Fruit fly (Drosophila melanogaster) whole organism, embryonic: ENCODE data around the gene mRRF2.

Source experiments
- Atf6 ChIP-seq: fragments of 200-800 bp; sonication (Bioruptor generic); IDR thresholded peaks from 2 replicates; pipeline ENCODE4 v1.3.6; 2022; ENCODE audit warnings: missing biosample characterization, missing genetic modification characterization
- Blimp-1 ChIP-seq: fragments of 200-800 bp; sonication (Bioruptor generic); optimal IDR thresholded peaks from 3 replicates; lab custom pipeline; 2018; ENCODE audit warnings: missing biosample characterization, missing genetic modification characterization, mild to moderate bottlenecking, moderate library complexity, missing genetic modification reagents
- BtbVII ChIP-seq: fragments of 200-800 bp; sonication (Bioruptor generic); optimal IDR thresholded peaks from 3 replicates; lab custom pipeline; 2017; ENCODE audit warnings: missing biosample characterization, mild to moderate bottlenecking, missing genetic modification characterization
- CG10431 ChIP-seq: fragments of 200-800 bp; sonication (Bioruptor generic); optimal IDR thresholded peaks from 3 replicates; lab custom pipeline; 2018; ENCODE audit warnings: missing biosample characterization, mild to moderate bottlenecking, missing genetic modification characterization
- CG10654 ChIP-seq: fragments of 200-800 bp; sonication (Bioruptor generic); optimal IDR thresholded peaks from 2 replicates; lab custom pipeline; 2016; ENCODE audit warnings: missing biosample characterization, missing genetic modification characterization
- CG11093 ChIP-seq: fragments of 200-800 bp; sonication (Bioruptor generic); IDR thresholded peaks from 3 replicates; pipeline ENCODE4 v1.3.6; 2022; ENCODE audit warnings: missing biosample characterization, missing genetic modification characterization
- CG12155 ChIP-seq: fragments of 200-800 bp; sonication (Bioruptor generic); optimal IDR thresholded peaks from 3 replicates; lab custom pipeline; 2016; ENCODE audit warnings: missing biosample characterization, missing genetic modification characterization
- CG13287 ChIP-seq: fragments of 200-800 bp; sonication (Bioruptor generic); IDR thresholded peaks from 2 replicates; pipeline ENCODE4 v1.3.6; 2022; ENCODE audit warnings: missing biosample characterization, missing genetic modification characterization; ENCODE audit not compliant: partially characterized antibody
- CG13624 ChIP-seq: fragments of 200-800 bp; sonication (Bioruptor generic); optimal IDR thresholded peaks from 2 replicates; lab custom pipeline; 2016; ENCODE audit warnings: missing biosample characterization, missing genetic modification characterization
- CG14441 ChIP-seq: fragments of 200-800 bp; sonication (Bioruptor generic); IDR thresholded peaks from 2 replicates; pipeline ENCODE4 v1.3.6; 2022; ENCODE audit warnings: missing biosample characterization, missing genetic modification characterization
- CG15073 ChIP-seq: fragments of 200-800 bp; sonication (Bioruptor generic); optimal IDR thresholded peaks from 2 replicates; lab custom pipeline; 2016; ENCODE audit warnings: missing biosample characterization, missing genetic modification characterization
- CG1603 ChIP-seq: fragments of 200-800 bp; sonication (Bioruptor generic); optimal IDR thresholded peaks from 2 replicates; lab custom pipeline; 2019; ENCODE audit warnings: missing biosample characterization, mild to moderate bottlenecking, missing genetic modification characterization, moderate library complexity
- CG2116 ChIP-seq: fragments of 200-800 bp; sonication (Bioruptor generic); optimal IDR thresholded peaks from 3 replicates; lab custom pipeline; 2018; ENCODE audit warnings: missing biosample characterization, mild to moderate bottlenecking, missing genetic modification characterization
- CG2202 ChIP-seq: fragments of 200-800 bp; sonication (Bioruptor generic); optimal IDR thresholded peaks from 2 replicates; lab custom pipeline; 2018; ENCODE audit warnings: missing biosample characterization, mild to moderate bottlenecking, missing genetic modification characterization
- CG4282 ChIP-seq: fragments of 200-800 bp; sonication (Bioruptor generic); optimal IDR thresholded peaks from 2 replicates; lab custom pipeline; 2016; ENCODE audit warnings: missing biosample characterization, missing genetic modification characterization
- CG4854 ChIP-seq: fragments of 200-800 bp; sonication (Bioruptor generic); optimal IDR thresholded peaks from 2 replicates; lab custom pipeline; 2016; ENCODE audit warnings: missing biosample characterization, missing genetic modification characterization, inconsistent platforms
- CG6791 ChIP-seq: fragments of 200-800 bp; sonication (Bioruptor generic); IDR thresholded peaks from 3 replicates; pipeline ENCODE4 v1.3.6; 2022; ENCODE audit warnings: missing biosample characterization, missing genetic modification characterization; ENCODE audit not compliant: partially characterized antibody
- CG6854 ChIP-seq: fragments of 200-800 bp; sonication (Bioruptor generic); optimal IDR thresholded peaks from 3 replicates; lab custom pipeline; 2017; ENCODE audit warnings: missing biosample characterization, mild to moderate bottlenecking, missing genetic modification characterization
- CG7556 ChIP-seq: fragments of 200-800 bp; sonication (Bioruptor generic); optimal IDR thresholded peaks from 2 replicates; lab custom pipeline; 2017; ENCODE audit warnings: missing biosample characterization, mild to moderate bottlenecking, missing genetic modification characterization
- CG7745 ChIP-seq: fragments of 200-800 bp; sonication (Bioruptor generic); optimal IDR thresholded peaks from 2 replicates; lab custom pipeline; 2018; ENCODE audit warnings: missing biosample characterization, mild to moderate bottlenecking, missing genetic modification characterization, moderate library complexity
- CG8290 ChIP-seq, 3 experiments: fragments of 200-800 bp; sonication (Bioruptor generic); optimal IDR thresholded peaks; 2 replicates each; lab custom pipeline; 2016 to 2019; ENCODE audit warnings: missing biosample characterization in 3 of 3, missing genetic modification characterization in 3 of 3, mild to moderate bottlenecking in 2 of 3, moderate library complexity in 1 of 3
- CG8924 ChIP-seq: fragments of 200-800 bp; optimal IDR thresholded peaks from 3 replicates; lab custom pipeline; 2019; ENCODE audit warnings: missing biosample characterization, mild to moderate bottlenecking, missing genetic modification characterization, moderate library complexity
- CG9215 ChIP-seq: fragments of 200-800 bp; sonication (Bioruptor generic); IDR thresholded peaks from 2 replicates; pipeline ENCODE4 v1.3.6; 2022; ENCODE audit warnings: missing biosample characterization, missing genetic modification characterization
- Camta ChIP-seq: fragments of 200-800 bp; sonication (Bioruptor generic); optimal IDR thresholded peaks from 2 replicates; lab custom pipeline; 2016; ENCODE audit warnings: missing biosample characterization, missing genetic modification characterization
- CoRest ChIP-seq: fragments of 200-800 bp; sonication (Bioruptor generic); optimal IDR thresholded peaks from 3 replicates; lab custom pipeline; 2018; ENCODE audit warnings: missing biosample characterization, mild to moderate bottlenecking, missing genetic modification characterization, moderate library complexity
- CrebB ChIP-seq: fragments of 200-800 bp; sonication (Bioruptor generic); optimal IDR thresholded peaks from 3 replicates; lab custom pipeline; 2018; ENCODE audit warnings: missing biosample characterization, mild to moderate bottlenecking, missing genetic modification characterization
- Dfd ChIP-seq, 2 experiments: fragments of >200 bp; optimal IDR thresholded peaks; 2 replicates each; lab custom pipeline; 2017; ENCODE audit warnings: missing biosample characterization in 2 of 2, missing genetic modification characterization in 2 of 2
- Doc2 ChIP-seq: fragments of 200-800 bp; sonication (Bioruptor generic); IDR thresholded peaks from 2 replicates; pipeline ENCODE4 v1.3.6; 2022; ENCODE audit warnings: missing biosample characterization, missing genetic modification characterization
- GATAe ChIP-seq: fragments of 200-800 bp; sonication (Bioruptor generic); conservative IDR thresholded peaks from 2 replicates; pipeline ENCODE4 v1.3.6; 2022; ENCODE audit warnings: missing biosample characterization, missing genetic modification characterization
- Meics ChIP-seq: fragments of 200-800 bp; sonication (Bioruptor generic); optimal IDR thresholded peaks from 2 replicates; lab custom pipeline; 2017; ENCODE audit warnings: missing biosample characterization, mild to moderate bottlenecking, missing genetic modification characterization
- Opbp ChIP-seq: fragments of 200-800 bp; sonication (Bioruptor generic); IDR thresholded peaks from 3 replicates; pipeline ENCODE4 v1.3.6; 2022; ENCODE audit warnings: missing biosample characterization, missing genetic modification characterization; ENCODE audit not compliant: partially characterized antibody
- Rx ChIP-seq: fragments of 200-800 bp; sonication (Bioruptor generic); IDR thresholded peaks from 2 replicates; pipeline ENCODE4 v1.3.6; 2022; ENCODE audit warnings: missing biosample characterization, missing genetic modification characterization
- Sry-δ ChIP-seq: fragments of 200-800 bp; sonication (Bioruptor generic); optimal IDR thresholded peaks from 2 replicates; lab custom pipeline; 2016; ENCODE audit warnings: missing biosample characterization, missing genetic modification characterization
- Vsx1 ChIP-seq: fragments of 200-800 bp; sonication (Bioruptor generic); optimal IDR thresholded peaks from 2 replicates; lab custom pipeline; 2017; ENCODE audit warnings: missing biosample characterization, mild to moderate bottlenecking, missing genetic modification characterization, missing genetic modification reagents
- br ChIP-seq: fragments of >200 bp; optimal IDR thresholded peaks from 2 replicates; lab custom pipeline; 2017
- dmrt99B ChIP-seq: fragments of 200-800 bp; sonication (Bioruptor generic); optimal IDR thresholded peaks from 2 replicates; lab custom pipeline; 2018; ENCODE audit warnings: missing biosample characterization, mild to moderate bottlenecking, missing genetic modification characterization, moderate library complexity
- fu2 ChIP-seq: fragments of 200-800 bp; sonication (Bioruptor generic); optimal IDR thresholded peaks from 2 replicates; lab custom pipeline; 2016; ENCODE audit warnings: missing biosample characterization, missing genetic modification characterization
- insv ChIP-seq, 2 experiments: fragments of 200-800 bp; sonication (Bioruptor generic); optimal IDR thresholded peaks; 3 replicates each; lab custom pipeline; 2016 to 2018; ENCODE audit warnings: missing biosample characterization in 2 of 2, missing genetic modification characterization in 2 of 2
- odd ChIP-seq: fragments of 200-800 bp; sonication (Bioruptor generic); optimal IDR thresholded peaks from 2 replicates; lab custom pipeline; 2017; ENCODE audit warnings: missing biosample characterization, mild to moderate bottlenecking, missing genetic modification characterization
- pho ChIP-seq: fragments of 200-800 bp; sonication (Bioruptor generic); optimal IDR thresholded peaks from 2 replicates; lab custom pipeline; 2016; ENCODE audit warnings: missing biosample characterization, missing genetic modification characterization
- rib ChIP-seq: fragments of 200-800 bp; sonication (Bioruptor generic); IDR thresholded peaks from 2 replicates; pipeline ENCODE4 v1.3.6; 2022; ENCODE audit warnings: missing biosample characterization, missing genetic modification characterization
- ro ChIP-seq: fragments of 200-800 bp; sonication (Bioruptor generic); IDR thresholded peaks from 2 replicates; pipeline ENCODE4 v1.3.6; 2022; ENCODE audit warnings: missing biosample characterization, missing genetic modification characterization
- sc ChIP-seq, 3 experiments: fragments of >200 bp in 2 of 3; fragments of 200-800 bp in 1 of 3; sonication (Bioruptor generic) in 1 of 3; optimal IDR thresholded peaks; 2 replicates in 2 of 3; 3 replicates in 1 of 3; lab custom pipeline; 2017; ENCODE audit warnings: mild to moderate bottlenecking in 1 of 3, missing biosample characterization in 1 of 3, missing genetic modification characterization in 1 of 3, missing genetic modification reagents in 1 of 3
- sqz ChIP-seq: fragments of 200-800 bp; sonication (Bioruptor generic); optimal IDR thresholded peaks from 3 replicates; lab custom pipeline; 2018; ENCODE audit warnings: missing biosample characterization, mild to moderate bottlenecking, missing genetic modification characterization
- ssp ChIP-seq: fragments of 200-800 bp; sonication (Bioruptor generic); IDR thresholded peaks from 2 replicates; pipeline ENCODE4 v1.3.6; 2022; ENCODE audit warnings: missing biosample characterization, missing genetic modification characterization
- stc ChIP-seq: fragments of 200-800 bp; sonication (Bioruptor generic); IDR thresholded peaks from 2 replicates; pipeline ENCODE4 v1.3.6; 2022; ENCODE audit warnings: missing biosample characterization, missing genetic modification characterization
- tgo ChIP-seq: fragments of 200-800 bp; sonication (Bioruptor generic); IDR thresholded peaks from 3 replicates; pipeline ENCODE4 v1.3.6; 2022; ENCODE audit warnings: missing biosample characterization, missing genetic modification characterization
- tin ChIP-seq: fragments of 200-800 bp; sonication (Bioruptor generic); optimal IDR thresholded peaks from 3 replicates; lab custom pipeline; 2016; ENCODE audit warnings: missing biosample characterization, missing genetic modification characterization
- trh ChIP-seq: fragments of 200-800 bp; sonication (Bioruptor generic); optimal IDR thresholded peaks from 2 replicates; lab custom pipeline; 2016; ENCODE audit warnings: missing biosample characterization, missing genetic modification characterization
- zen2 ChIP-seq: fragments of 200-800 bp; sonication (Bioruptor generic); IDR thresholded peaks from 3 replicates; pipeline ENCODE4 v1.3.6; 2022; ENCODE audit warnings: missing biosample characterization, missing genetic modification characterization; ENCODE audit not compliant: partially characterized antibody

The mRRF2 gene

dm6 chr3R:22597344-22597954, 16.0 kb upstream of the mRRF2 start (continued):
- TF ChIP-seq sc (optimal IDR thresholded peaks at IDR 0.05; lab: Kevin White, UChicago) (no peak), sc (GFP tag; optimal IDR thresholded peaks at IDR 0.05; lab: Kevin White, UChicago) (no peak), CoRest (tag; lab: Kevin White, UChicago) (no peak), CG2202 (peak; percentile 55), CG4854 (GFP tag; lab: Kevin White, UChicago) (no peak), CG7556 (peak; percentile 65), CG4282 (GFP tag; lab: Kevin White, UChicago) (no peak), dmrt99B (tag; lab: Kevin White, UChicago) (no peak), CG13287 (GFP tag; lab: Robert Waterston, UW) (no peak), CG1603 (no peak), rib (GFP tag; lab: Robert Waterston, UW) (no peak), Doc2 (peak; percentile 46; the same call in 1 of the 2 replicates), sqz (GFP tag; lab: Kevin White, UChicago) (no peak), CG6791 (no peak), odd (GFP tag; lab: Kevin White, UChicago) (peak; percentile 66), stc (peak; percentile 82), tin (GFP tag; lab: Kevin White, UChicago) (peak; percentile 75), Opbp (GFP tag; lab: Robert Waterston, UW) (no peak), CG14441 (GFP tag; lab: Robert Waterston, UW) (peak; percentile 66), CG12155 (GFP tag; lab: Kevin White, UChicago) (peak; percentile 47), zen2 (GFP tag; lab: Robert Waterston, UW) (no peak), Dfd (GFP tag; optimal IDR thresholded peaks at IDR 0.05; lab: Kevin White, UChicago) (no peak), CG8290 (GFP tag; optimal IDR thresholded peaks at IDR 0.05; lab: Kevin White, UChicago) (no peak), CG8290 (tag; optimal IDR thresholded peaks at IDR 0.05; lab: Kevin White, UChicago) (no peak), CG9215 (peak; percentile 60), CG15073 (GFP tag; lab: Kevin White, UChicago) (no peak), Blimp-1 (peak; percentile 94), ro (GFP tag; lab: Robert Waterston, UW) (peak; percentile 31; the same call in 1 of the 2 replicates), CG7745 (tag; lab: Kevin White, UChicago) (no peak), BtbVII (GFP tag; lab: Kevin White, UChicago) (no peak), tgo (GFP tag; lab: Robert Waterston, UW) (peak; percentile 77), CG13624 (GFP tag; lab: Kevin White, UChicago) (peak; percentile 0), CrebB (tag; lab: Kevin White, UChicago) (peak; percentile 11), CG10654 (GFP tag; lab: Kevin White, UChicago) (no peak), CG2116 (peak; percentile 2), CG11093 (GFP tag; lab: Robert Waterston, UW) (peak; percentile 72; the same call in 2 of the 3 replicates), fu2 (no peak), br (lab: Kevin White, UChicago) (no peak), CG8924 (peak; percentile 69), Atf6 (peak; percentile 45; the same call in 1 of the 2 replicates), ssp (GFP tag; lab: Robert Waterston, UW) (peak; percentile 74), Camta (GFP tag; lab: Kevin White, UChicago) (peak; percentile 67), Vsx1 (GFP tag; lab: Kevin White, UChicago) (no peak), insv (GFP tag; optimal IDR thresholded peaks at IDR 0.05; lab: Kevin White, UChicago) (no peak), pho (no peak), CG10431 (GFP tag; lab: Kevin White, UChicago) (no peak), Sry-δ (GFP tag; lab: Kevin White, UChicago) (peak; percentile 29), Rx (peak; percentile 70), trh (no peak), CG6854 (GFP tag; lab: Kevin White, UChicago) (no peak), GATAe (GFP tag; lab: Robert Waterston, UW) (no peak), Meics (GFP tag; lab: Kevin White, UChicago) (peak; percentile 37)
